Worm (Caenorhabditis elegans): ENCODE results near the gene str-55.

- TF ChIP-seq ceh-39 (tag; optimal IDR thresholded peaks at IDR 0.05) (no peak), mab-5 (tag; optimal IDR thresholded peaks at IDR 0.05) (no peak), ztf-11 (tag; optimal IDR thresholded peaks at IDR 0.05) (no peak), nhr-76 (tag; optimal IDR thresholded peaks at IDR 0.05) (no peak), nhr-237 (tag; optimal IDR thresholded peaks at IDR 0.05) (no peak), lin-13 (tag; optimal IDR thresholded peaks at IDR 0.05) (no peak), snpc-4 (tag; optimal IDR thresholded peaks at IDR 0.05) (no peak), blmp-1 (tag; optimal IDR thresholded peaks at IDR 0.05) (no peak), ces-1 (GFP tag; optimal IDR thresholded peaks at IDR 0.05) (no peak), nhr-2 (tag; optimal IDR thresholded peaks at IDR 0.05) (no peak), M03D4.4 (tag; optimal IDR thresholded peaks at IDR 0.05) (no peak)
Measured at ce11 chrV:16403974-16404373, 12.9 kb downstream of the str-55 start, which contains the start of gene syp-1.

Measured in whole organism, mixed stage, embryonic.